Worm (Caenorhabditis elegans) whole organism, early embryonic: ENCODE data around the gene sut-1.

Source experiments
- F13C5.2 ChIP-seq: sonication (generic microtip); optimal IDR thresholded peaks from 2 replicates; lab custom pipeline; 2017; ENCODE audit warnings: mild to moderate bottlenecking, missing genetic modification characterization, inconsistent platforms, missing compliant biosample characterization
- tra-4 ChIP-seq: sonication (generic microtip); optimal IDR thresholded peaks from 2 replicates; lab custom pipeline; 2017; ENCODE audit warnings: missing genetic modification characterization, missing compliant biosample characterization

- TF ChIP-seq tra-4 = no peak
- TF ChIP-seq F13C5.2 (tag; lab: Kevin White, UChicago) = no peak
Measured at ce11 chrII:1110901-1111300, 12.2 kb downstream of the sut-1 start, which contains the start of gene lips-11.
